Fruit fly (Drosophila melanogaster): ENCODE results near the gene TBC1D5.

Gene TBC1D5

DNA sequence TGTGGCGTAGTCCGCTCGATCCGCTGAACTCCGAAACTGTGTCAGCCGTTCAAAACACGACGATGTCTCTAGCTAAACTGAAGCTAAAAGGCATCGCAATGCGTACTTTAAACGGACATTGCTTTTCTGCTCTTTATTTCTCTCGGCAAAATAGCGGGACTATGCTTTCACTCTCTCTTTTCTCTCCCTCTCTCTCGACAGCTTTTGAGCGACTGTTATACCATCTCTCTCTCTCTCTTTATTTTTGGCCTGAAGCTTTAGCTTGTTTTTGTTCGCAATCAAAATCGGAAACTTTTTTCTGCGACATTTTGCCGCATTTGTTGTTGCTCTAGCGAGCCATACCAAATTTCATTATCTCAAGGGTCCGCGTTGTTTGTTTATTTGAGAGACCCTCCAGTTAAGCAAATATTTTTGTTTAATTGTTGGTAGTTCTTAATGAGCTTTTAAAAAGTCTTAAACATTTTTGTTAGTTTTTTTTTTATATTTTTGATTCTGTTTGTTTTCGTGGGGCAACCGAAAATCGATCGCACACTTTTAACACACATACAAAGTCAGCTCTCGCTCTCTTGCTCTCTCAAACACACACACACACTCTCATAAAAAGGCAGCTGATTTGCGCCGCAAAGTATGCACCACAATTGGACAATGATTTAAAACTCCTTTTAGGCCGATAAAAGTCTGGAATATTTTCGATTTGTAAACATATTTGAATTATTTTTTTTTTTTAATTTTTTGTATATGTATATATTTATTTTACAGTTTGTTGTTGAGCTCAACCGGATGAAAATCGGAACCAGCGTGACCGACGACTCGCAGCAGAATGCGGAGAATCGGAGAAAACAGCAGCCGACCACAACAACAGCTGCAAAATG is 12.9 kb downstream of the TBC1D5 start, which contains the start of gene Ace:
TSS of gene Ace (minus strand) at position 822 of the 872 bp plus-strand sequence.
- TF ChIP-seq CG34422 (GFP tag; IDR thresholded peaks at IDR 0.05) (0 out of 3 replicates have a peak, but pooled peaks have one; percentile 14), CG14050 (GFP tag; IDR thresholded peaks at IDR 0.05) (no peak), nerfin-1 (tag; optimal IDR thresholded peaks at IDR 0.05) (no peak), CG2678 (tag; optimal IDR thresholded peaks at IDR 0.05) (no peak), Jarid2 (GFP tag; optimal IDR thresholded peaks at IDR 0.05) (peak; percentile 52), Fer3 (tag; optimal IDR thresholded peaks at IDR 0.05) (no peak), caup (GFP tag; optimal IDR thresholded peaks at IDR 0.05; ENCODE audit: severe bottlenecking) (no peak), CG11398 (GFP tag; optimal IDR thresholded peaks at IDR 0.05) (no peak), ranshi (GFP tag; IDR thresholded peaks at IDR 0.05) (no peak), GATAe (GFP tag; conservative IDR thresholded peaks at IDR 0.05) (no peak), ATbp (GFP tag; optimal IDR thresholded peaks at IDR 0.05) (peak; percentile 11), CG4820 (GFP tag; optimal IDR thresholded peaks at IDR 0.05) (no peak), az2 (GFP tag; optimal IDR thresholded peaks at IDR 0.05) (no peak), insv (GFP tag; optimal IDR thresholded peaks at IDR 0.05) (no peak), sd (tag; optimal IDR thresholded peaks at IDR 0.05) (no peak), CG17359 (tag; optimal IDR thresholded peaks at IDR 0.05) (no peak), CG11093 (GFP tag; IDR thresholded peaks at IDR 0.05) (no peak), z (GFP tag; IDR thresholded peaks at IDR 0.05) (0 out of 3 replicates have a peak, but pooled peaks have one; percentile 29), CG3163 (GFP tag; optimal IDR thresholded peaks at IDR 0.05) (peak; percentile 32), Aef1 (GFP tag; IDR thresholded peaks at IDR 0.05) (no peak), odd (GFP tag; optimal IDR thresholded peaks at IDR 0.05) (no peak), sna (GFP tag; IDR thresholded peaks at IDR 0.05; ENCODE audit: partially characterized antibody) (no peak), CG11085 (GFP tag; IDR thresholded peaks at IDR 0.05) (no peak), ci (GFP tag; IDR thresholded peaks at IDR 0.05) (no peak), Fer2 (tag; optimal IDR thresholded peaks at IDR 0.05) (no peak), HmgZ (tag; optimal IDR thresholded peaks at IDR 0.05) (no peak), Camta (GFP tag; optimal IDR thresholded peaks at IDR 0.05) (no peak), eyg (GFP tag; optimal IDR thresholded peaks at IDR 0.05) (no peak), tio (GFP tag; optimal IDR thresholded peaks at IDR 0.05) (no peak), CG10462 (GFP tag; optimal IDR thresholded peaks at IDR 0.05) (no peak), ftz-f1 (GFP tag; optimal IDR thresholded peaks at IDR 0.05) (no peak), fru (optimal IDR thresholded peaks at IDR 0.05) (no peak), tll (GFP tag; optimal IDR thresholded peaks at IDR 0.05) (no peak), ara (GFP tag; IDR thresholded peaks at IDR 0.05) (no peak), CG18599 (GFP tag; optimal IDR thresholded peaks at IDR 0.05) (peak; percentile 11), bigmax (GFP tag; optimal IDR thresholded peaks at IDR 0.05) (no peak), NK7.1 (GFP tag; optimal IDR thresholded peaks at IDR 0.05) (no peak), danr (GFP tag; IDR thresholded peaks at IDR 0.05) (no peak), CG7987 (GFP tag; optimal IDR thresholded peaks at IDR 0.05) (no peak), grau (tag; optimal IDR thresholded peaks at IDR 0.05) (no peak), fu2 (GFP tag; optimal IDR thresholded peaks at IDR 0.05) (no peak), D19A (tag; optimal IDR thresholded peaks at IDR 0.05) (no peak), seq (GFP tag; IDR thresholded peaks at IDR 0.05) (no peak), CG18476 (GFP tag; optimal IDR thresholded peaks at IDR 0.05) (no peak), CG2120 (GFP tag; optimal IDR thresholded peaks at IDR 0.05) (no peak), kni (GFP tag; optimal IDR thresholded peaks at IDR 0.05) (no peak), CG8765 (GFP tag; IDR thresholded peaks at IDR 0.05) (no peak), dimm (GFP tag; IDR thresholded peaks at IDR 0.05) (no peak), pfk (GFP tag; optimal IDR thresholded peaks at IDR 0.05) (no peak), CG13424 (tag; optimal IDR thresholded peaks at IDR 0.05) (no peak)

Measured in whole organism, embryonic.